Worm (Caenorhabditis elegans) whole organism, L3 larva: ENCODE results near the gene dpy-1.
A peak's percentile ranks its signal among the peaks of the same experiment; 100 is the strongest.

Experiments
- ZK546.5 ChIP-seq: sonication (generic microtip); optimal IDR thresholded peaks from 2 replicates; lab custom pipeline; 2017; ENCODE audit warnings: missing biosample characterization, missing genetic modification characterization
- ama-1 ChIP-seq: fragments of 150-350 bp; optimal IDR thresholded peaks from 2 replicates; lab custom pipeline; 2018
- ceh-28 ChIP-seq: fragments of 150-350 bp; optimal IDR thresholded peaks from 2 replicates; lab custom pipeline; 2014; ENCODE audit warnings: missing biosample characterization, missing genetic modification reagents, missing genetic modification characterization
- daf-12 ChIP-seq: fragments of 150-350 bp; optimal IDR thresholded peaks from 2 replicates; lab custom pipeline; 2014; ENCODE audit warnings: missing biosample characterization, missing genetic modification reagents, missing genetic modification characterization
- elt-1 ChIP-seq: fragments of 150-350 bp; optimal IDR thresholded peaks from 2 replicates; lab custom pipeline; 2014; ENCODE audit warnings: missing biosample characterization, missing genetic modification characterization
- elt-2 ChIP-seq: sonication (generic microtip); optimal IDR thresholded peaks from 2 replicates; lab custom pipeline; 2016; ENCODE audit warnings: missing genetic modification reagents, mild to moderate bottlenecking, missing genetic modification characterization, missing compliant biosample characterization
- eor-1 ChIP-seq, 2 experiments: fragments of 150-350 bp; optimal IDR thresholded peaks; 2 replicates each; lab custom pipeline; 2014 to 2018; ENCODE audit warnings: missing biosample characterization in 2 of 2, missing genetic modification characterization in 2 of 2
- fkh-10 ChIP-seq: sonication (generic microtip); optimal IDR thresholded peaks from 2 replicates; lab custom pipeline; 2017; ENCODE audit warnings: missing biosample characterization, missing genetic modification reagents, missing genetic modification characterization
- fos-1 ChIP-seq: fragments of 150-350 bp; optimal IDR thresholded peaks from 2 replicates; lab custom pipeline; 2014; ENCODE audit warnings: missing biosample characterization, missing genetic modification characterization
- lin-15B ChIP-seq: fragments of 150-350 bp; optimal IDR thresholded peaks from 2 replicates; lab custom pipeline; 2014; ENCODE audit warnings: missing biosample characterization, missing genetic modification characterization
- lin-39 ChIP-seq: fragments of 150-350 bp; optimal IDR thresholded peaks from 2 replicates; lab custom pipeline; 2018; ENCODE audit warnings: missing biosample characterization, missing genetic modification reagents, missing genetic modification characterization
- nfya-1 ChIP-seq: sonication (generic microtip); optimal IDR thresholded peaks from 2 replicates; lab custom pipeline; 2017; ENCODE audit warnings: missing genetic modification characterization, mild to moderate bottlenecking, missing compliant biosample characterization, antibody characterized with exemption, moderate library complexity; ENCODE audit not compliant: insufficient read depth
- nhr-11 ChIP-seq: fragments of 150-350 bp; optimal IDR thresholded peaks from 2 replicates; lab custom pipeline; 2014; ENCODE audit warnings: missing biosample characterization, missing genetic modification characterization
- nhr-12 ChIP-seq: fragments of 150-350 bp; optimal IDR thresholded peaks from 2 replicates; lab custom pipeline; 2014; ENCODE audit warnings: missing biosample characterization, missing genetic modification characterization
- nhr-23 ChIP-seq: fragments of 150-350 bp; optimal IDR thresholded peaks from 2 replicates; lab custom pipeline; 2014; ENCODE audit warnings: missing biosample characterization, missing genetic modification reagents, missing genetic modification characterization
- nhr-237 ChIP-seq: fragments of 150-350 bp; optimal IDR thresholded peaks from 2 replicates; lab custom pipeline; 2014; ENCODE audit warnings: missing biosample characterization, missing genetic modification characterization
- nhr-43 ChIP-seq: sonication (generic microtip); optimal IDR thresholded peaks from 2 replicates; lab custom pipeline; 2016; ENCODE audit warnings: mild to moderate bottlenecking, missing genetic modification characterization, missing compliant biosample characterization; ENCODE audit not compliant: poor library complexity, severe bottlenecking
- nhr-67 ChIP-seq: fragments of 150-350 bp; optimal IDR thresholded peaks from 2 replicates; lab custom pipeline; 2014; ENCODE audit warnings: missing biosample characterization, missing genetic modification characterization
- nhr-76 ChIP-seq: fragments of 150-350 bp; sonication (generic microtip); optimal IDR thresholded peaks from 5 replicates; lab custom pipeline; 2014; ENCODE audit warnings: missing biosample characterization, missing genetic modification characterization
- nhr-77 ChIP-seq: fragments of 150-350 bp; optimal IDR thresholded peaks from 2 replicates; lab custom pipeline; 2014; ENCODE audit warnings: missing biosample characterization, missing genetic modification characterization
- pha-4 ChIP-seq: fragments of 150-350 bp; optimal IDR thresholded peaks from 2 replicates; lab custom pipeline; 2014; ENCODE audit warnings: missing biosample characterization, missing genetic modification reagents, missing genetic modification characterization
- pqm-1 ChIP-seq: fragments of 150-350 bp; optimal IDR thresholded peaks from 2 replicates; lab custom pipeline; 2017; ENCODE audit warnings: missing biosample characterization, missing genetic modification characterization, inconsistent platforms
- sea-2 ChIP-seq: fragments of 150-350 bp; sonication (generic microtip); optimal IDR thresholded peaks from 4 replicates; lab custom pipeline; 2014; ENCODE audit warnings: missing biosample characterization, missing genetic modification reagents, missing genetic modification characterization
- snpc-4 ChIP-seq: fragments of 150-350 bp; optimal IDR thresholded peaks from 2 replicates; lab custom pipeline; 2014; ENCODE audit warnings: missing biosample characterization, missing genetic modification characterization
- tbx-2 ChIP-seq: sonication (generic microtip); optimal IDR thresholded peaks from 2 replicates; lab custom pipeline; 2016; ENCODE audit warnings: mild to moderate bottlenecking, missing genetic modification characterization, missing compliant biosample characterization
- unc-39 ChIP-seq: sonication (generic microtip); optimal IDR thresholded peaks from 4 replicates; lab custom pipeline; 2017; ENCODE audit warnings: missing biosample characterization, missing genetic modification characterization

The dpy-1 gene

DNA sequence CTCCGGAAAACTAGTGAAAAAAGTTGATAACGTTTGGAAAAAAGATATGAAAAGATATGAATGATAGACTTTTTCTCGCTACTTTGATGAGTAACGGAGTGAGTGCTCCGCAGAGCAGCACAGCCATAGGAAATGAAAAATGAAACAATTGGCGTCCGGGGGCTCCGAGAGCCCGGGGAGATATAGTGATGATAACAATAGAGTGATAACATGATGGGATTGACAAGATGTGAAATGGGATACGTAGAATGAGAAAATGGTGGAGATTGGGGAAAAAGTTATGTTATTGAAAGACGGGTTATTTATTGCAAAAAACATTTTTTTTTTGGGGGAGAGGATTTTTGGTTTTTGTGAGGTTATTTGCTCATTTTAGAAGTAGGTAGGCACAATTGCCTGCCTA, 20.3 kb downstream of the dpy-1 start:
- TF ChIP-seq nhr-76 (tag; lab: Kevin White, UChicago) (no peak), fos-1 (tag; lab: Kevin White, UChicago) (no peak), nhr-23 (tag; lab: Kevin White, UChicago) (no peak)

DNA sequence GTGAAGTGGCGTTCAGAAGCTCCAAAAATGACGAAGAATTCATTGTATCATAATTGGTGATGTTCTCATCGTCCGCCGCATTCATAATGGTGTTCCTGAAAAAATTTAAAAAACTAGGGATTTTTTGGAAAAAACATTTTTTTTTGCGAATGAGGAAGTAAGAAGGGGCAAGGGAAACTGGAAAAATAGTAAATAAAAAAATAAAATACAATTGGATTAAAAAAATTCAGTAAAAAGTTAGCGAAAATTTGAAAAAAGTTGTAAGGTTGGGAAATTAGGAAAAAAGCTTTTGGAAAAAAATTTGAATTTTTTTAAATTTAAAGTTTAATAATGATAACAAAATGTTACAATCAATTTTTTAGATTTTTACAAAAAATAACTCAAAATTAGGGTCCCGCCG, 26.3 kb downstream of the dpy-1 start, which contains the start of gene ckr-2:
TSS of gene ckr-2 (minus strand) at position 101 of the 400 bp plus-strand sequence.
- no peak for TF ChIP-seq snpc-4

DNA sequence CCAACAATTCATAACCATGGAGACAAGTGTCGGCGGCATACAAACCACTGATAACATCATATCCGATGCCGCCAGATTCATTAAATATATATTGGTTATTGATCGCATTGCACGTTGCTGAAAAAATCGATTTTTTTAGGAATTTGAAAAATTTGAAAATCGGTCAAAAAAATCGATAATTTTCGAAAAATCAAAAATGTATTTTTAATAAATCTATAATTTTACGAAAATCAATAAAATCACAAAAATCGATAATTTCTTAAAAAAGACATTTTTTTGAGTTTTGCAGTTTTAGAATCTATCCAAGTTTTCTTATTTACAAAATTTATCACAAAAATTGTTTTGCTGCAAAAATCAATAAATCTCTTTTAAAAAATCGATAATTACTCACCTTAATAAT, 32.3 kb downstream of the dpy-1 start:
- peak; percentile 92 for TF ChIP-seq ceh-28 (tag; lab: Kevin White, UChicago)
- TF ChIP-seq nhr-67 (tag; lab: Kevin White, UChicago): no peak

DNA sequence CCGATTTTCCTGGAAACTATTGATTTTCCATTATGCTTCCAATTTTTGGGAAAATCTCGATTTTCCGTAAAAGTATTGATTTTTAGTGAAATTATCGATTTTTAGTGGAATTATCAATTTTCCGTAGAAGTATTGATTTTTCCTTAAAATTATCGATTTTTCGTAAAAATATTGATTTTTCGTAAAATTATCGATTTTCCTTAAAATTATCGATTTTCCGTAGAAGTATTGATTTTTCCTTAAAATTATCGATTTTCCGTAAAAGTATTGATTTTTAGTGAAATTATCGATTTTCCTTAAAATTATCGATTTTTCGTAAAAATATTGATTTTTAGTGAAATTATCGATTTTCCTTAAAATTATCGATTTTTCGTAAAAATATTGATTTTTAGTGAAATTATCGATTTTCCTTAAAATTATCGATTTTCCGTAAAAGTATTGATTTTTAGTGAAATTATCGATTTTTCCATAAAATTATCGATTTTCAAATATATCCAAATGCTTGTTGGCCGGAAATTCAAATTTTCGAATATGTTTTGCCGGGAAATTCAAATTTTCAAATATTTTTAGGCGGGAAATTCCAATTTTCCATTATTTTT, 33.8 kb downstream of the dpy-1 start:
- TF ChIP-seq ceh-28 (tag; lab: Kevin White, UChicago): peak; percentile 99

DNA sequence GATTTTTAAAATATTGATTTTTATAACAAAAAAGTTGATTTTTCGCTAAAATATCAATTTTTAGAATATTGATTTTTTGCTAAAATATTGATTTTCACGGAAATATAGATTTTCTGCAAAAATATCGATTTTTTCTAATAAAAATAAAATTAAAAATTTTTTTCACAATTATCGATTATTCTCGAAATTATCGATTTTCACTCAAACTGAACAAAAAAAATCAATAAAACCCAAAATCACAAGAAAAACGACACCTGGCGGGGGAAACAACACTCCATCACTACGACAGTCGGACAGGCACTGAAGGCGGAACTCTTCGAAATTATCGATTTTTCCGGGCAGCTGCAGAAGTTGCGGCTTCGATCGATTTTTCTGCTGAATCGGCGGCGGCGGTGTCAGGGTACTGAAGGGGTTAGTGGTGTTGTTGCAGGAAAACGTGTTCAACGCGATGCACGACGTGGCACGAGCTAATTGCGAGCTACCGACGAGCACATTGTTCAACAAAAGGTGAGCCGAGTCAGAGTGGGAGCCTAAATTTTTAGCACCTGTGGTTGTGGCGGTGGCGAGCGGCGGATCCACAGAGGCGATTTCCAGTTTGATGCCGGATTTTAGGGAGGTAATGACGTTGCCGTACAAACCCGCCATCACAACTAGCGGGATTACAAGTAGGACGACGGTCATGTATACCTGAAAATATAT, 34.5 kb downstream of the dpy-1 start:
- TF ChIP-seq eor-1 (tag; optimal IDR thresholded peaks at IDR 0.05; lab: Kevin White, UChicago) (no peak), nhr-43 (no peak), nhr-76 (tag; lab: Kevin White, UChicago) (no peak), fos-1 (tag; lab: Kevin White, UChicago) (no peak), ceh-28 (tag; lab: Kevin White, UChicago) (peak; percentile 91), nhr-12 (tag; lab: Kevin White, UChicago) (no peak)

DNA sequence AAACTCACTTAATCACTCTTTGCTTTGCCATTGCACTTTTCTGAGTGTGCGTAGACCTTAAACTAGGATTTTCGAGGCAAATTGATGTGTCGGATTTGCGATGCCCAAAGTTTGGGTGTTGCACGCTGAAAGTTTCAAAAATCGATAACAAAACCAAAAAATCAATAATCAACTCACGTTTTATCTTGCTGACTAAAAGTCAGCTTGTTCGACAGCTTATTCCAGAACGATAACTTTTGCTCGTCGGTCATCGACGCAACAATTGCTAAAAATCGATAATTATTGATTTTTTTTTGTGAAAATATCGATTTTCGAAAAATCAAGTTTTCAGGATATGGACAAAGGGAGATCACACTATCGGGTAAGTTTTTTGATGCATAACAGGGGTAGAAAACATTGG, 35.2 kb downstream of the dpy-1 start:
- TF ChIP-seq ceh-28 (tag; lab: Kevin White, UChicago): peak; percentile 75
- no peak for TF ChIP-seq nfya-1 (tag; lab: Kevin White, UChicago)
- TF ChIP-seq fkh-10 (GFP tag; lab: Kevin White, UChicago): no peak

DNA sequence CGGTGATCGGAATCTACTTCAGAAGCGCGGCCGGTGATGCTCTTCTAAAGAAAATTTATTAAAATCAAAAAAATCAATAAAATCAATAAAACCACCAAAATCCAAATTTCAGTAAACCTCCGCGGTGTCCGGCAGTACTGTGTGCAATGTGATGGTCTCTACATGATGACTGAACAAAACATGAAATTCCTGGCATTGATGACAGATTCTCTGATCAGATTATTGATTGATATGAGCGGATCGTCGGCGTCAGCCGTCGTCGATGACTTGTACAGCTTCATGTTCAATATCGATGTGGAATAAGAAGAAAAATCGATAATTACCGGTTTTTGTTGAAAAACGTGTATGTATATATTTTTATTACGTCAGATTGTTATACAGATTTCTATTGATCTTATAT, 38.9 kb downstream of the dpy-1 start:
- TF ChIP-seq sea-2 (GFP tag; lab: Kevin White, UChicago) (no peak), ceh-28 (tag; lab: Kevin White, UChicago) (peak; percentile 43), nhr-43 (no peak)

DNA sequence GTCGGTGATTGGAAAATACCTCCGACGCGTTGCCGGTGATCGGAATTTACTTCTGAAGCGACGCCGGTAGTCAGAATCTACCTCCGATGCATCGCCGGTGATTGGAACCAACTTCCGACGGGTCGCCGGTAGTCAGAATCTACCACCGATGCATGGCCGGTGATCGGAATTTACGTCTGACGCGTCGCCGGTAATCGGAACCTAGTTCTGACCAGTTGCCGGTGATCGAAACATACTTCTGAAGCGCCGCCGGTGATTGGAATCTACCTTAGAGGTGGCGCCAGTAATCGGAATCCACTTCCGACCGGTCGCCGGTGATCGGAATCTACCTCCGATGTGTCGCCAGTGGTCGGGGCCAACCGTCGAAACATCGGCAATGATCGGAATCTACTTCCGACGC, 39.5 kb downstream of the dpy-1 start:
- TF ChIP-seq unc-39 (tag; lab: Kevin White, UChicago) (no peak), snpc-4 (no peak), nfya-1 (tag; lab: Kevin White, UChicago) (no peak), daf-12 (tag; lab: Kevin White, UChicago) (no peak), lin-15B (no peak), ceh-28 (tag; lab: Kevin White, UChicago) (no peak), tbx-2 (no peak), pqm-1 (tag; lab: Kevin White, UChicago) (no peak), pha-4 (tag; lab: Kevin White, UChicago) (no peak), nhr-11 (tag; lab: Kevin White, UChicago) (no peak), elt-1 (tag; lab: Kevin White, UChicago) (no peak), sea-2 (GFP tag; lab: Kevin White, UChicago) (no peak)

DNA sequence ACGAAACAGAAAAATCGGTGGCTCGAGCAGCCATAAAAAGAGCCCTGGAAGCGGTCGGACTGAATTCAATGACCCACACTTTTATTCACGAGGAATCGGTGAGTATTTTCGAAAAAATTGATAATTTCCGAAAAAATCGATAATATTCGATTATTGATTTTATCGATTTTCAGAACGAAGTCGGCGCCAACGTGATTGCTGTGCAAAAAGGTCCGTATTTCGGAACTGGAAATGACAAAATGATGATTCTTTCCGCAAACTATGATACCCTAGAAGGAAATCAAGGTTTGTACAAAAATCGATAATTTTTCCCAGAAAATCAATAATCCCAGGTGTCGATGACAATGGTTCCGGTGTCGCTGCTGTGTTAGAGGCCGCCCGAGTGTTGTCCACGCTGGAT, 40.9 kb downstream of the dpy-1 start:
- TF ChIP-seq pqm-1 (tag; lab: Kevin White, UChicago): no peak
- TF ChIP-seq ceh-28 (tag; lab: Kevin White, UChicago): peak; percentile 80

DNA sequence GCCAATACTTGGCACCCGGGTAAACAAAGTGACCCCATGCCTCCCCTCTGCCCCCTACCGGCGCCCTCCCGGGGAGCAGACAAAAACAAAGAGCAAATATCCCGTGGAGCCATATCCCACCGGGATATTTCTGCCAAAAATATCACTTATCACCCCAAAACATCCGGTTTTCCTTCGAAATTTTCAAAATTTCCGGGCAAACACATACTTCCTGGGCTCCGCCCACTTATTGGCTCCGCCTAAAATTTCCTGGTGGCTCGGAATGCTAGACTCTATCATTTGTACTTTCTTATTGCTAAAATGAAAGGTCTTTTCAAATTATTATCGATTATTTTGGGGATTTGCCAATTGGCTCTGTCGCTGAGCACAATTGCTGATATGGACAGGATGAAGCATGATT, 42.1 kb downstream of the dpy-1 start, which contains the start of gene Y39A3B.1:
TSS of gene Y39A3B.1 (plus strand) at position 301 of the 400 bp plus-strand sequence.
- TF ChIP-seq daf-12 (tag; lab: Kevin White, UChicago) (no peak), nhr-237 (no peak), ceh-28 (tag; lab: Kevin White, UChicago) (no peak), ZK546.5 (tag; lab: Kevin White, UChicago) (no peak), pha-4 (tag; lab: Kevin White, UChicago) (no peak), elt-2 (tag; lab: Kevin White, UChicago) (no peak), lin-39 (no peak), ama-1 (lab: Kevin White, UChicago) (no peak), nfya-1 (tag; lab: Kevin White, UChicago) (no peak), snpc-4 (no peak), eor-1 (tag; optimal IDR thresholded peaks at IDR 0.05; lab: Kevin White, UChicago) (no peak), nhr-77 (tag; lab: Kevin White, UChicago) (no peak)
